Worm (Caenorhabditis elegans): ENCODE data around the gene nas-15.

DNA sequence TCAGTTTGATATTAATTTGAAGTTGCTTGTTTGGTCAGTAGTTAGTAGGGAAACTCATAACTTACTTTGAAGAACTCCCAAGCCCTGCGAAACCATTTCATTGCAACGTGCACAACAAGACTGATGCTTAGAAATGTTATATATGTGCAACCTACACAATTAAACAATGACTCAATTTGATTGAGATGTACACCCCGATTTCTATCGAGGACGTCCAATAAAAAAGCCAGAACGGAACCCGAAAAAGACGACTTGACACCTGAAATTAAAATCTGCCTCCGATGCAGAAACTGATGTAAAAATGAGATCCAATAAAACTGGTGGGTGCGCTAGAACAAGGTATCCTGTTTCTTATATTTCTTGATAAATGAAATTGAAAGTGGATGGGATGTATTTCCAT is 7.3 kb downstream of the nas-15 start, which contains the start of gene T04G9.6:
- TF ChIP-seq ama-1 (optimal IDR thresholded peaks at IDR 0.05) (no peak), ceh-13 (GFP tag; optimal IDR thresholded peaks at IDR 0.05) (no peak), B0310.2 (tag; optimal IDR thresholded peaks at IDR 0.05) (no peak), ceh-36 (tag; optimal IDR thresholded peaks at IDR 0.05) (no peak), flt-1 (GFP tag; IDR thresholded peaks at IDR 0.05) (no peak), scrt-1 (GFP tag; IDR thresholded peaks at IDR 0.05) (no peak), hnd-1 (tag; optimal IDR thresholded peaks at IDR 0.05) (no peak), tbx-11 (GFP tag; IDR thresholded peaks at IDR 0.05) (no peak)
